Fruit fly (Drosophila melanogaster): ENCODE data around the gene Doa.

Doa gene

dm6 chr3R:28850662-28851257 lies 37.1 kb upstream of the Doa start (continued):
- no peak for TF ChIP-seq Sox15 (GFP tag; optimal IDR thresholded peaks at IDR 0.05)
- peak; percentile 80 for TF ChIP-seq CG8119 (GFP tag; IDR thresholded peaks at IDR 0.05)
- TF ChIP-seq Sox102F (GFP tag; optimal IDR thresholded peaks at IDR 0.05), result no peak
- no peak for TF ChIP-seq Hr39 (GFP tag; optimal IDR thresholded peaks at IDR 0.05)
- TF ChIP-seq fd59A (GFP tag; optimal IDR thresholded peaks at IDR 0.05), result peak; percentile 8
- TF ChIP-seq CG6163 (GFP tag; IDR thresholded peaks at IDR 0.05), result peak; percentile 67
- no peak for TF ChIP-seq CG31627 (GFP tag; optimal IDR thresholded peaks at IDR 0.05)
- no peak for TF ChIP-seq CG8632 (GFP tag; optimal IDR thresholded peaks at IDR 0.05)

- TF ChIP-seq ss (GFP tag; optimal IDR thresholded peaks at IDR 0.05) (peak in 1 of 2 experiments; percentile 58), Blimp-1 (GFP tag; optimal IDR thresholded peaks at IDR 0.05) (no peak), CG11902 (GFP tag; optimal IDR thresholded peaks at IDR 0.05) (no peak), CG6854 (GFP tag; optimal IDR thresholded peaks at IDR 0.05) (peak; percentile 11)
Observed at dm6 chr3R:28851530-28851929, 36.3 kb upstream of the Doa start.

- TF ChIP-seq acj6 (GFP tag; optimal IDR thresholded peaks at IDR 0.05) (peak; percentile 64), fd59A (GFP tag; optimal IDR thresholded peaks at IDR 0.05) (peak; percentile 10), Sox15 (GFP tag; optimal IDR thresholded peaks at IDR 0.05) (peak; percentile 14), CG1621 (tag; optimal IDR thresholded peaks at IDR 0.05) (no peak), OdsH (GFP tag; optimal IDR thresholded peaks at IDR 0.05) (peak; percentile 63), Ets96B (tag; optimal IDR thresholded peaks at IDR 0.05) (peak; percentile 28), CG3032 (tag; optimal IDR thresholded peaks at IDR 0.05) (peak; percentile 31), Hr38 (GFP tag; optimal IDR thresholded peaks at IDR 0.05) (no peak), cyc (GFP tag; optimal IDR thresholded peaks at IDR 0.05) (no peak), CG6163 (GFP tag; IDR thresholded peaks at IDR 0.05) (peak; percentile 62; the same call in 1 of the 3 replicates), CG6276 (GFP tag; optimal IDR thresholded peaks at IDR 0.05) (peak; percentile 57), Gug (GFP tag; IDR thresholded peaks at IDR 0.05) (no peak), Met (GFP tag; optimal IDR thresholded peaks at IDR 0.05) (peak; percentile 24), topi (GFP tag; optimal IDR thresholded peaks at IDR 0.05) (peak; percentile 45), CG11762 (GFP tag; optimal IDR thresholded peaks at IDR 0.05; ENCODE audit: insufficient read depth) (no peak), CG31627 (GFP tag; optimal IDR thresholded peaks at IDR 0.05) (no peak), CG3919 (GFP tag; optimal IDR thresholded peaks at IDR 0.05) (peak; percentile 57), Lpt (GFP tag; optimal IDR thresholded peaks at IDR 0.05) (peak; percentile 25), CG6854 (GFP tag; optimal IDR thresholded peaks at IDR 0.05) (no peak), svp (GFP tag) (peak; percentile 75), net (GFP tag; optimal IDR thresholded peaks at IDR 0.05) (peak; percentile 65), Sox14 (GFP tag; optimal IDR thresholded peaks at IDR 0.05) (peak; percentile 63), Eip75B (GFP tag; optimal IDR thresholded peaks at IDR 0.05) (peak; percentile 51), CG7368 (GFP tag; optimal IDR thresholded peaks at IDR 0.05) (peak; percentile 25), spab (GFP tag; optimal IDR thresholded peaks at IDR 0.05) (peak; percentile 61), eg (GFP tag; IDR thresholded peaks at IDR 0.05) (no peak; the same call in 2 of the 3 replicates), CG10669 (GFP tag; optimal IDR thresholded peaks at IDR 0.05) (peak; percentile 44), CG9139 (GFP tag; optimal IDR thresholded peaks at IDR 0.05) (no peak), CG11902 (GFP tag; optimal IDR thresholded peaks at IDR 0.05) (no peak), pdm3 (GFP tag; optimal IDR thresholded peaks at IDR 0.05) (peak; percentile 38), Eip78C (GFP tag) (peak; percentile 86), ss (GFP tag; optimal IDR thresholded peaks at IDR 0.05) (peak; percentile 18 to 36), Hr4 (GFP tag; optimal IDR thresholded peaks at IDR 0.05) (peak; percentile 67), CG32006 (GFP tag; optimal IDR thresholded peaks at IDR 0.05) (peak; percentile 88), dac (GFP tag; optimal IDR thresholded peaks at IDR 0.05) (peak; percentile 53), lz (GFP tag; optimal IDR thresholded peaks at IDR 0.05) (peak; percentile 30), CG10631 (GFP tag; optimal IDR thresholded peaks at IDR 0.05) (peak; percentile 77), Smox (GFP tag; optimal IDR thresholded peaks at IDR 0.05) (peak; percentile 1), CG16779 (tag; optimal IDR thresholded peaks at IDR 0.05) (peak; percentile 37), Hr39 (GFP tag; optimal IDR thresholded peaks at IDR 0.05) (peak; percentile 5), fkh (GFP tag; optimal IDR thresholded peaks at IDR 0.05) (no peak), Sox102F (GFP tag; optimal IDR thresholded peaks at IDR 0.05) (no peak), CG8632 (GFP tag; optimal IDR thresholded peaks at IDR 0.05) (peak; percentile 33), CG34406 (GFP tag; optimal IDR thresholded peaks at IDR 0.05) (peak; percentile 41)
Observed at dm6 chr3R:28851966-28852377, 35.9 kb upstream of the Doa start.

Measured in whole organism, prepupa.